Fruit fly (Drosophila melanogaster) whole organism, embryonic: Measurements from ENCODE around the gene MESR3.

ENCODE experiments used
- Atf3 ChIP-seq: fragments of 200-800 bp; sonication (Bioruptor generic); optimal IDR thresholded peaks from 3 replicates; lab custom pipeline; 2016; ENCODE audit warnings: missing biosample characterization, missing genetic modification characterization
- CG10565 ChIP-seq: fragments of 200-800 bp; sonication (Bioruptor generic); optimal IDR thresholded peaks from 3 replicates; lab custom pipeline; 2016; ENCODE audit warnings: missing biosample characterization, mild to moderate bottlenecking, missing genetic modification characterization
- CG11504 ChIP-seq: fragments of 200-800 bp; sonication (Bioruptor generic); optimal IDR thresholded peaks from 3 replicates; lab custom pipeline; 2019; ENCODE audit warnings: missing biosample characterization, mild to moderate bottlenecking, missing genetic modification characterization, moderate library complexity
- CG12391 ChIP-seq: fragments of 200-800 bp; sonication (Bioruptor generic); optimal IDR thresholded peaks from 3 replicates; lab custom pipeline; 2018; ENCODE audit warnings: missing biosample characterization, mild to moderate bottlenecking, missing genetic modification characterization, moderate library complexity
- CG13123 ChIP-seq: fragments of 200-800 bp; sonication (Bioruptor generic); optimal IDR thresholded peaks from 2 replicates; lab custom pipeline; 2016; ENCODE audit warnings: missing biosample characterization, missing genetic modification characterization
- CG13624 ChIP-seq: fragments of 200-800 bp; sonication (Bioruptor generic); optimal IDR thresholded peaks from 2 replicates; lab custom pipeline; 2016; ENCODE audit warnings: missing biosample characterization, missing genetic modification characterization
- CG14667 ChIP-seq: fragments of 200-800 bp; sonication (Bioruptor generic); IDR thresholded peaks from 2 replicates; pipeline ENCODE4 v1.3.6; 2022; ENCODE audit warnings: missing biosample characterization, missing genetic modification characterization
- CG15073 ChIP-seq: fragments of 200-800 bp; sonication (Bioruptor generic); optimal IDR thresholded peaks from 2 replicates; lab custom pipeline; 2016; ENCODE audit warnings: missing biosample characterization, missing genetic modification characterization
- CG15696 ChIP-seq: fragments of 200-800 bp; sonication (Bioruptor generic); optimal IDR thresholded peaks from 2 replicates; lab custom pipeline; 2019; ENCODE audit warnings: missing biosample characterization, mild to moderate bottlenecking, missing genetic modification characterization, moderate library complexity
- CG1603 ChIP-seq: fragments of 200-800 bp; sonication (Bioruptor generic); optimal IDR thresholded peaks from 2 replicates; lab custom pipeline; 2019; ENCODE audit warnings: missing biosample characterization, mild to moderate bottlenecking, missing genetic modification characterization, moderate library complexity
- CG1647 ChIP-seq: fragments of 200-800 bp; sonication (Bioruptor generic); optimal IDR thresholded peaks from 3 replicates; lab custom pipeline; 2016; ENCODE audit warnings: missing biosample characterization, missing genetic modification characterization
- CG18011 ChIP-seq: fragments of 200-800 bp; sonication (Bioruptor generic); optimal IDR thresholded peaks from 2 replicates; lab custom pipeline; 2017; ENCODE audit warnings: missing biosample characterization, missing genetic modification characterization, mild to moderate bottlenecking, moderate library complexity, missing genotype
- CG18764 ChIP-seq: fragments of 200-800 bp; sonication (Bioruptor generic); optimal IDR thresholded peaks from 3 replicates; lab custom pipeline; 2016; ENCODE audit warnings: missing biosample characterization, missing genetic modification characterization
- CG32532 ChIP-seq: fragments of 200-800 bp; sonication (Bioruptor generic); IDR thresholded peaks from 2 replicates; pipeline ENCODE4 v1.3.6; 2022; ENCODE audit warnings: missing biosample characterization, missing genetic modification characterization
- CG32772 ChIP-seq: fragments of 200-800 bp; sonication (Bioruptor generic); IDR thresholded peaks from 2 replicates; pipeline ENCODE4 v1.3.6; 2022; ENCODE audit warnings: missing biosample characterization, missing genetic modification characterization
- CG34376 ChIP-seq: fragments of 200-800 bp; sonication (Bioruptor generic); optimal IDR thresholded peaks from 2 replicates; lab custom pipeline; 2018; ENCODE audit warnings: missing biosample characterization, mild to moderate bottlenecking, missing genetic modification characterization
- CG4617 ChIP-seq: fragments of 200-800 bp; sonication (Bioruptor generic); optimal IDR thresholded peaks from 3 replicates; lab custom pipeline; 2016; ENCODE audit warnings: missing biosample characterization, missing genetic modification characterization, borderline replicate concordance
- CG6175 ChIP-seq: fragments of 200-800 bp; sonication (Bioruptor generic); IDR thresholded peaks from 3 replicates; pipeline ENCODE4 v1.3.6; 2022; ENCODE audit warnings: missing biosample characterization, missing genetic modification characterization
- CG6791 ChIP-seq: fragments of 200-800 bp; sonication (Bioruptor generic); IDR thresholded peaks from 3 replicates; pipeline ENCODE4 v1.3.6; 2022; ENCODE audit warnings: missing biosample characterization, missing genetic modification characterization; ENCODE audit not compliant: partially characterized antibody
- CG7839 ChIP-seq: fragments of 200-800 bp; sonication (Bioruptor generic); optimal IDR thresholded peaks from 3 replicates; lab custom pipeline; 2018; ENCODE audit warnings: missing biosample characterization, mild to moderate bottlenecking, missing genetic modification characterization, moderate library complexity
- CG8359 ChIP-seq: fragments of 200-800 bp; sonication (Bioruptor generic); optimal IDR thresholded peaks from 2 replicates; lab custom pipeline; 2017; ENCODE audit warnings: missing biosample characterization, mild to moderate bottlenecking, missing genetic modification characterization, borderline replicate concordance
- Doc3 ChIP-seq: fragments of 200-800 bp; sonication (Bioruptor generic); IDR thresholded peaks from 3 replicates; pipeline ENCODE4 v1.3.6; 2022; ENCODE audit warnings: missing biosample characterization, missing genetic modification characterization; ENCODE audit not compliant: partially characterized antibody
- Eip74EF ChIP-seq, 2 experiments: fragments of 200-800 bp in 1 of 2; fragments of >200 bp in 1 of 2; sonication (Bioruptor generic) in 1 of 2; optimal IDR thresholded peaks; 2 replicates each; lab custom pipeline; 2017 to 2019; ENCODE audit warnings: missing biosample characterization in 2 of 2, missing genetic modification characterization in 2 of 2, mild to moderate bottlenecking in 1 of 2, moderate library complexity in 1 of 2
- Hr3 ChIP-seq: fragments of 200-800 bp; sonication (Bioruptor generic); optimal IDR thresholded peaks from 3 replicates; lab custom pipeline; 2016; ENCODE audit warnings: missing biosample characterization, missing genetic modification characterization
- NK7.1 ChIP-seq: fragments of 200-800 bp; sonication (Bioruptor generic); optimal IDR thresholded peaks from 3 replicates; lab custom pipeline; 2016; ENCODE audit warnings: missing biosample characterization, missing genetic modification characterization
- Nf-YC ChIP-seq: fragments of 200-800 bp; optimal IDR thresholded peaks from 3 replicates; lab custom pipeline; 2019; ENCODE audit warnings: missing biosample characterization, mild to moderate bottlenecking, missing genetic modification characterization, moderate library complexity
- Ravus ChIP-seq: fragments of 200-800 bp; sonication (Bioruptor generic); IDR thresholded peaks from 2 replicates; pipeline ENCODE4 v1.3.6; 2022; ENCODE audit warnings: missing biosample characterization, missing genetic modification characterization
- Trl ChIP-seq, 3 experiments: fragments of >200 bp in 2 of 3; fragments of 200-800 bp in 1 of 3; sonication (Bioruptor generic) in 1 of 3; optimal IDR thresholded peaks; 2 replicates in 1 of 3; 3 replicates in 2 of 3; lab custom pipeline; 2016 to 2017; ENCODE audit warnings: missing biosample characterization in 1 of 3, missing genetic modification characterization in 1 of 3
- Xbp1 ChIP-seq: fragments of 200-800 bp; sonication (Bioruptor generic); optimal IDR thresholded peaks from 3 replicates; lab custom pipeline; 2016; ENCODE audit warnings: missing biosample characterization, mild to moderate bottlenecking, missing genetic modification characterization
- cad ChIP-seq: fragments of >200 bp; optimal IDR thresholded peaks from 2 replicates; lab custom pipeline; 2017; ENCODE audit warnings: missing biosample characterization, missing genetic modification characterization
- disco-r ChIP-seq: fragments of 200-800 bp; sonication (Bioruptor generic); optimal IDR thresholded peaks from 2 replicates; lab custom pipeline; 2016; ENCODE audit warnings: missing biosample characterization, missing genetic modification characterization
- dmrt99B ChIP-seq: fragments of 200-800 bp; sonication (Bioruptor generic); optimal IDR thresholded peaks from 2 replicates; lab custom pipeline; 2018; ENCODE audit warnings: missing biosample characterization, mild to moderate bottlenecking, missing genetic modification characterization, moderate library complexity
- ems ChIP-seq: fragments of 200-800 bp; sonication (Bioruptor generic); optimal IDR thresholded peaks from 3 replicates; lab custom pipeline; 2016; ENCODE audit warnings: missing biosample characterization, missing genetic modification characterization
- fd96Cb ChIP-seq: fragments of 200-800 bp; sonication (Bioruptor generic); optimal IDR thresholded peaks from 2 replicates; lab custom pipeline; 2018; ENCODE audit warnings: missing biosample characterization, mild to moderate bottlenecking, missing genetic modification characterization, moderate library complexity
- gro ChIP-seq: fragments of 200-800 bp; sonication (Bioruptor generic); optimal IDR thresholded peaks from 2 replicates; lab custom pipeline; 2016; ENCODE audit warnings: missing biosample characterization, missing genetic modification characterization
- kni ChIP-seq: fragments of 200-800 bp; sonication (Bioruptor generic); optimal IDR thresholded peaks from 3 replicates; lab custom pipeline; 2017; ENCODE audit warnings: mild to moderate bottlenecking, missing biosample characterization, missing genetic modification reagents, missing genetic modification characterization
- nmo ChIP-seq: fragments of 200-800 bp; sonication (Bioruptor generic); optimal IDR thresholded peaks from 2 replicates; lab custom pipeline; 2018; ENCODE audit warnings: missing biosample characterization, mild to moderate bottlenecking, missing genetic modification characterization, moderate library complexity
- org-1 ChIP-seq: fragments of 200-800 bp; sonication (Bioruptor generic); optimal IDR thresholded peaks from 2 replicates; lab custom pipeline; 2017; ENCODE audit warnings: missing biosample characterization, missing genetic modification characterization
- phol ChIP-seq: fragments of 200-800 bp; sonication (Bioruptor generic); optimal IDR thresholded peaks from 3 replicates; lab custom pipeline; 2018; ENCODE audit warnings: missing biosample characterization, mild to moderate bottlenecking, missing genetic modification characterization, moderate library complexity
- pnt ChIP-seq: fragments of 200-800 bp; sonication (Bioruptor generic); optimal IDR thresholded peaks from 3 replicates; lab custom pipeline; 2016; ENCODE audit warnings: missing biosample characterization, missing genetic modification characterization
- pros ChIP-seq: fragments of 200-800 bp; sonication (Bioruptor generic); optimal IDR thresholded peaks from 3 replicates; lab custom pipeline; 2019; ENCODE audit warnings: missing biosample characterization, mild to moderate bottlenecking, missing genetic modification characterization, moderate library complexity
- sens ChIP-seq: fragments of 200-800 bp; sonication (Bioruptor generic); peaks from one replicate; lab custom pipeline; 2016; ENCODE audit warnings: missing biosample characterization, missing genetic modification characterization
- slbo ChIP-seq: fragments of 200-800 bp; sonication (Bioruptor generic); IDR thresholded peaks from 2 replicates; pipeline ENCODE4 v1.3.6; 2022; ENCODE audit warnings: missing biosample characterization, missing genetic modification characterization
- so ChIP-seq: fragments of 200-800 bp; sonication (Bioruptor generic); IDR thresholded peaks from 3 replicates; pipeline ENCODE4 v1.3.6; 2022; ENCODE audit warnings: missing biosample characterization, missing genetic modification characterization
- sug ChIP-seq: fragments of 200-800 bp; optimal IDR thresholded peaks from 2 replicates; lab custom pipeline; 2019; ENCODE audit warnings: missing biosample characterization, mild to moderate bottlenecking, missing genetic modification characterization, moderate library complexity
- tin ChIP-seq: fragments of 200-800 bp; sonication (Bioruptor generic); optimal IDR thresholded peaks from 3 replicates; lab custom pipeline; 2016; ENCODE audit warnings: missing biosample characterization, missing genetic modification characterization
- tx ChIP-seq: fragments of 200-800 bp; sonication (Bioruptor generic); optimal IDR thresholded peaks from 2 replicates; lab custom pipeline; 2016; ENCODE audit warnings: missing biosample characterization, missing genetic modification characterization
- unpg ChIP-seq: fragments of 200-800 bp; sonication (Bioruptor generic); optimal IDR thresholded peaks from 3 replicates; lab custom pipeline; 2018; ENCODE audit warnings: missing biosample characterization, mild to moderate bottlenecking, missing genetic modification characterization, moderate library complexity

MESR3 gene

DNA sequence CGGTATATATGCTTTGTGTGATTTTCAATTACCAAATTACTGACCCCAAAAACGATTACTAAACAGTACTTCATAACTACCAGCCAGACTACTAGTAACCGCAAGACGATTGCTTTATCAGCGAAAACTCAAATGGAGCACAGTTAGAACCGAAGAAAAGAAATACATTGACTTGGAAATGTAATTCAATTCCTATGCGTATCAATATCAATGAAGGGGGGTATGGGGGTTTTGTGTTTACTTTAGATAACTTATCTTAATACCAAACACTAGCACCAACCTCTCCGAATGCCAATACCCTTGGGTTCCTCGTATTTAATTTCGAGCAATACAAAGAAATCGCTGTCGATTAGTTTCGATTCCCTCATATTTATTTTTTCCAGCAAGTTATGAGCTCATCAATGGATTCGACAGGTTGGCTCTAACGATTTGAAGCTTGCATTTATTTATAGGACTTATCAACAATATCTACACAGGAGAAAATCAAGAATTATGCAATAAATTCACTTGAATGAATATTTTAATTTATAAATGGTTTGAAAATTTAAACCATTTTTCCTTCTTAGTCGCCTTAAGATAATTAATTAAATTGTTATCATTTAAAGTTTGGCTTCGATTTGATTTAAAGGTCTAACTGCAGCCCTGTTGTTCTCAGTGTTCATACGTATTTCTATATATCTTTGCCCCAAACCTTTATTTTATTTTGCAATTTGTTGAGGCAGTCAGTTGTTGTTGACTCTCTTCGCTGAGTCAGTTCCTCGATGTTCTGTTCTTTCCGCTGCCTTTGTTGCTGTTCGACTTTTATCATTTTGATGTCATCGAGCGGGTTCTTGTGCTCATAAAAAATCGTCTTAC lies 4.5 kb downstream of the MESR3 start (continued):
- TF ChIP-seq kni (no peak), org-1 (GFP tag; lab: Kevin White, UChicago) (peak; percentile 50), pros (GFP tag; lab: Kevin White, UChicago) (peak; percentile 9), CG14667 (GFP tag; lab: Robert Waterston, UW) (peak; percentile 65), dmrt99B (tag; lab: Kevin White, UChicago) (peak; percentile 86), CG32772 (GFP tag; lab: Robert Waterston, UW) (peak; percentile 78), Atf3 (peak; percentile 75), CG32532 (peak; percentile 82), CG7839 (peak; percentile 90), Nf-YC (tag; lab: Kevin White, UChicago) (peak; percentile 50), CG10565 (GFP tag; lab: Kevin White, UChicago) (no peak), sug (peak; percentile 80), NK7.1 (GFP tag; lab: Kevin White, UChicago) (peak; percentile 53), CG6791 (GFP tag; lab: Robert Waterston, UW) (no peak), CG15696 (tag; lab: Kevin White, UChicago) (peak; percentile 63), disco-r (no peak), tx (GFP tag; lab: Kevin White, UChicago) (peak; percentile 7), gro (no peak), ems (GFP tag; lab: Kevin White, UChicago) (peak; percentile 43), CG18764 (GFP tag; lab: Kevin White, UChicago) (peak; percentile 50), so (GFP tag; lab: Robert Waterston, UW) (peak; percentile 64; the same call in 1 of the 3 replicates), fd96Cb (peak; percentile 75), CG12391 (tag; lab: Kevin White, UChicago) (peak; percentile 85), CG13123 (GFP tag; lab: Kevin White, UChicago) (peak; percentile 48), tin (GFP tag; lab: Kevin White, UChicago) (peak; percentile 63), Doc3 (GFP tag; lab: Robert Waterston, UW) (no peak), CG18011 (peak; percentile 18), CG4617 (GFP tag; lab: Kevin White, UChicago) (no peak), CG1603 (tag; lab: Kevin White, UChicago) (peak; percentile 10), Hr3 (GFP tag; lab: Kevin White, UChicago) (peak; percentile 56), cad (no peak), Ravus (GFP tag; lab: Robert Waterston, UW) (peak; percentile 9; the same call in 1 of the 2 replicates), CG34376 (GFP tag; lab: Kevin White, UChicago) (peak; percentile 56), sens (GFP tag; lab: Kevin White, UChicago) (peak; percentile 93), unpg (GFP tag; lab: Kevin White, UChicago) (peak; percentile 82), Trl (optimal IDR thresholded peaks at IDR 0.05; lab: Kevin White, UChicago) (no peak), Trl (GFP tag; optimal IDR thresholded peaks at IDR 0.05; lab: Kevin White, UChicago) (no peak), slbo (peak; percentile 86), CG13624 (peak; percentile 69), nmo (GFP tag; lab: Kevin White, UChicago) (peak; percentile 85), CG15073 (GFP tag; lab: Kevin White, UChicago) (no peak), phol (tag; lab: Kevin White, UChicago) (peak; percentile 82), CG8359 (GFP tag; lab: Kevin White, UChicago) (peak; percentile 60), Eip74EF (GFP tag; optimal IDR thresholded peaks at IDR 0.05; lab: Kevin White, UChicago) (peak in 1 of 2 experiments; percentile 59), pnt (GFP tag; lab: Kevin White, UChicago) (no peak), CG11504 (tag; lab: Kevin White, UChicago) (peak; percentile 81), CG1647 (GFP tag; lab: Kevin White, UChicago) (peak; percentile 21), CG6175 (GFP tag; lab: Robert Waterston, UW) (peak; percentile 55; the same call in 1 of the 3 replicates), Xbp1 (GFP tag; lab: Kevin White, UChicago) (peak; percentile 79)
